Worm (Caenorhabditis elegans) whole organism, L4/young adult: ENCODE measurements around the gene Y49A10A.2.

Experiments used
- W03F9.2 ChIP-seq: fragments of 150-350 bp; optimal IDR thresholded peaks from 2 replicates; lab custom pipeline; 2014; ENCODE audit warnings: missing biosample characterization, missing genetic modification characterization
- dao-5 ChIP-seq: sonication (generic microtip); optimal IDR thresholded peaks from 2 replicates; lab custom pipeline; 2016; ENCODE audit warnings: missing genotype, missing genetic modification characterization, moderate library complexity, missing compliant biosample characterization
- him-1 ChIP-seq: sonication (generic microtip); optimal IDR thresholded peaks from 2 replicates; lab custom pipeline; 2016; ENCODE audit warnings: missing genotype, missing genetic modification reagents, missing genetic modification characterization, missing compliant biosample characterization

DNA sequence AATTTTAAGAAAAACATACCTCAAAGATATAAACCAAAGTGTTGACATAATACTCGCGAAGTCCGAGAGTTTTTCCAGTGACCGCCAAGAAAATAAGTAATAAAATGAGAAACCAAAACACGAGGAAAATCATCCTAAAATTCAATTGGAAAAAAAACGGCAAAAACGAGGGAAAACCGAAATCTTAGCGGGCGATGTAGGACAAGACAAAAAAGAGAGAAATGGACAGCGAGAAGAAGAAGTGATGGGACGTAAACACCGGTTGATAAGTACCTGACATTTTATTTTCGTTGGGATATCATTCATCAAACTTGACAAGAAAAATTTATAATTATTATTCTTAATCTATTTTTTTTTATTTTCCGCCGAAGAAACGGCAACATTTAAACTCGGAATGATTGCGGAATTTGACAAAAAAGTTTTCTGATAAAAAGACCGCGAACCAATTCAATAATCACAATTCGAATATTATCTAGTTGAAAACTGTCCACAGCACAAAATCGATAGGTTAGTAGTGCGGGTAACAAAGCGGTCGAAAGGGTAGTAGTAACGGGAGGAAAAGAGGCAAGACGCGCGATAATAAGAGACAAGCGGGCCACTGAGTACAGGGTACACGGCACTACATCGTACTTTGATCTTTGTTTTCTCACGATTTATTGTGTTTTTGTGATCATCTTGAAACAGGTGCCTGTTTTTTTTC lies 45.0 kb downstream of the Y49A10A.2 start, which contains the start of gene acl-5:
- TF ChIP-seq him-1 (tag; lab: Kevin White, UChicago) (no peak), W03F9.2 (tag; lab: Kevin White, UChicago) (no peak), dao-5 (tag; lab: Kevin White, UChicago) (no peak)
